Worm (Caenorhabditis elegans): ENCODE results near the gene T10D4.6.

DNA sequence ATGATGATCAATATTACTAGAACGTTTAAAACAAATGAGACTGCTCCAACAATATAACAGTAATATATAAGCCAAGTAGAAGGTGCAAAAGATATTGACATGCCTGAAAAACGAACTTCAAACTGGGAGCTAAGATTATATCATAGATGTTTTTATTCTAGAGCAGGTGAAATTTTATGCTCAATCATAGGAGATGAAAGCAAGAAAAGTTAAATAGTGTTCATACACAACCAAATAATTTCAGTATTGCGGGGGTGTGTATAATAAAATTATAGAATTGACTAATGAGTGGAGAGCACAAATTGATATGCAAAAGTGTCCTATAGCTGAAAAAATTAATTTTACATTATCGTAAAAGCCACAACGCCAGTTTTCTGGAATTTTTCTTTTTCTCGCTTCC, 39.9 kb downstream of the T10D4.6 start, which contains the start of gene sri-34:
- TF ChIP-seq egl-27 (tag; optimal IDR thresholded peaks at IDR 0.05) (no peak), ama-1 (optimal IDR thresholded peaks at IDR 0.05) (no peak), mdl-1 (tag; optimal IDR thresholded peaks at IDR 0.05) (no peak), nhr-76 (tag; optimal IDR thresholded peaks at IDR 0.05) (no peak)
